Fruit fly (Drosophila melanogaster) Kc167 (cell line): ENCODE measurements around the gene Gen.

Source experiments
- Sin3A ChIP-seq: fragments of >200 bp; optimal IDR thresholded peaks from 2 replicates; lab custom pipeline; 2018; ENCODE audit warnings: missing external identifiers
- h ChIP-seq: fragments of >200 bp; optimal IDR thresholded peaks from 3 replicates; lab custom pipeline; 2018; ENCODE audit warnings: missing external identifiers
- psq ChIP-seq: fragments of >200 bp; optimal IDR thresholded peaks from 2 replicates; lab custom pipeline; 2017; ENCODE audit warnings: missing external identifiers
- ttk ChIP-seq: sonication (Bioruptor generic); optimal IDR thresholded peaks from 2 replicates; lab custom pipeline; 2017; ENCODE audit warnings: missing external identifiers

- no peak for TF ChIP-seq h (lab: Kevin White, UChicago)
- no peak for TF ChIP-seq ttk (lab: Kevin White, UChicago)
- no peak for TF ChIP-seq Sin3A
- no peak for TF ChIP-seq psq (lab: Kevin White, UChicago)
Measured at dm6 chr3L:5154917-5155613, 2.9 kb upstream of the Gen start.
